Worm (Caenorhabditis elegans) whole organism, L4 larva: Measurements from ENCODE around the gene ckk-1.
A peak's percentile ranks its signal among the peaks of the same experiment; 100 is the strongest.

ENCODE experiments used
- D1046.2 ChIP-seq: fragments of 200-800 bp; sonication (Bioruptor generic); IDR thresholded peaks from 2 replicates; pipeline ENCODE4 v1.3.6; 2022; ENCODE audit warnings: missing genetic modification characterization, missing compliant biosample characterization
- F37D6.2 ChIP-seq: sonication (generic microtip); optimal IDR thresholded peaks from 2 replicates; lab custom pipeline; 2016; ENCODE audit warnings: mild to moderate bottlenecking, missing genetic modification characterization, missing compliant biosample characterization
- F44E2.7 ChIP-seq: fragments of 200-800 bp; sonication (Bioruptor generic); IDR thresholded peaks from 2 replicates; pipeline ENCODE4 v2.1.2; 2022; ENCODE audit warnings: missing genetic modification characterization, missing compliant biosample characterization
- F49E8.2 ChIP-seq: sonication (generic microtip); optimal IDR thresholded peaks from 2 replicates; lab custom pipeline; 2016; ENCODE audit warnings: missing compliant biosample characterization, mild to moderate bottlenecking, missing genetic modification characterization, borderline replicate concordance
- R02D3.7 ChIP-seq: fragments of 150-350 bp; sonication (generic microtip); optimal IDR thresholded peaks from 3 replicates; lab custom pipeline; 2014; ENCODE audit warnings: missing biosample characterization, missing genetic modification characterization
- T20F7.1 ChIP-seq: fragments of 200-800 bp; sonication (Bioruptor generic); optimal IDR thresholded peaks from 2 replicates; lab custom pipeline; 2018; ENCODE audit warnings: mild to moderate bottlenecking, missing genetic modification characterization, missing compliant biosample characterization
- Y105C5A.15 ChIP-seq: fragments of 200-800 bp; sonication (Bioruptor generic); IDR thresholded peaks from 2 replicates; pipeline ENCODE4 v1.3.6; 2022; ENCODE audit warnings: missing genetic modification characterization, missing compliant biosample characterization
- aly-2 ChIP-seq: sonication (generic microtip); optimal IDR thresholded peaks from 2 replicates; lab custom pipeline; 2018; ENCODE audit warnings: missing biosample characterization, missing genetic modification characterization
- ama-1 ChIP-seq: fragments of 150-350 bp; optimal IDR thresholded peaks from 2 replicates; lab custom pipeline; 2014; ENCODE audit warnings: inconsistent platforms, mixed read lengths
- arid-1 ChIP-seq: fragments of 200-800 bp; sonication (Bioruptor generic); conservative IDR thresholded peaks from 2 replicates; pipeline ENCODE4 v1.3.6; 2022; ENCODE audit warnings: missing genetic modification reagents, missing genetic modification characterization, missing compliant biosample characterization
- attf-4 ChIP-seq: sonication (generic microtip); optimal IDR thresholded peaks from 3 replicates; lab custom pipeline; 2017; ENCODE audit warnings: missing biosample characterization, missing genetic modification characterization
- ceh-20 ChIP-seq: fragments of 200-800 bp; sonication (Bioruptor generic); IDR thresholded peaks from 2 replicates; pipeline ENCODE4 v1.3.6; 2022; ENCODE audit warnings: missing genetic modification reagents, missing genetic modification characterization, missing compliant biosample characterization
- ceh-28 ChIP-seq: fragments of 150-350 bp; optimal IDR thresholded peaks from 2 replicates; lab custom pipeline; 2014; ENCODE audit warnings: missing biosample characterization, missing genetic modification reagents, missing genetic modification characterization
- ceh-62 ChIP-seq: sonication (generic microtip); optimal IDR thresholded peaks from 2 replicates; lab custom pipeline; 2017; ENCODE audit warnings: missing biosample characterization, missing genetic modification characterization
- ceh-82 ChIP-seq: sonication (generic microtip); optimal IDR thresholded peaks from 2 replicates; lab custom pipeline; 2017; ENCODE audit warnings: missing biosample characterization, missing genetic modification characterization
- daf-16 ChIP-seq, 3 experiments: sonication (generic microtip); optimal IDR thresholded peaks; 2 replicates each; lab custom pipeline; 2016 to 2017; ENCODE audit warnings: missing genetic modification characterization in 3 of 3, missing genetic modification reagents in 3 of 3, mild to moderate bottlenecking in 2 of 3, missing compliant biosample characterization in 2 of 3, missing biosample characterization in 1 of 3, moderate library complexity in 1 of 3
- daf-19 ChIP-seq: fragments of 200-800 bp; sonication (Bioruptor generic); conservative IDR thresholded peaks from 2 replicates; pipeline ENCODE4 v1.3.6; 2022; ENCODE audit warnings: missing genetic modification characterization, missing compliant biosample characterization
- dmd-6 ChIP-seq: fragments of 200-800 bp; sonication (Bioruptor generic); IDR thresholded peaks from 2 replicates; pipeline ENCODE4 v1.3.6; 2022; ENCODE audit warnings: missing genetic modification reagents, missing genetic modification characterization, missing compliant biosample characterization
- dpl-1 ChIP-seq: fragments of 150-350 bp; optimal IDR thresholded peaks from 2 replicates; lab custom pipeline; 2014; ENCODE audit warnings: missing biosample characterization, missing genetic modification reagents, missing genetic modification characterization
- duxl-1 ChIP-seq: sonication (generic microtip); optimal IDR thresholded peaks from 2 replicates; lab custom pipeline; 2016; ENCODE audit warnings: mild to moderate bottlenecking, missing genetic modification characterization, moderate library complexity, missing compliant biosample characterization; ENCODE audit not compliant: poor library complexity
- fkh-10 ChIP-seq: fragments of 150-350 bp; optimal IDR thresholded peaks from 2 replicates; lab custom pipeline; 2014; ENCODE audit warnings: missing biosample characterization, missing genetic modification reagents, missing genetic modification characterization
- gei-8 ChIP-seq: fragments of 200-800 bp; sonication (Bioruptor generic); optimal IDR thresholded peaks from 2 replicates; lab custom pipeline; 2018; ENCODE audit warnings: mild to moderate bottlenecking, missing genetic modification characterization, missing compliant biosample characterization
- hlh-11 ChIP-seq: fragments of 200-800 bp; sonication (Bioruptor generic); optimal IDR thresholded peaks from 2 replicates; lab custom pipeline; 2018; ENCODE audit warnings: mild to moderate bottlenecking, missing genetic modification characterization, missing compliant biosample characterization
- jun-1 ChIP-seq: fragments of 150-350 bp; optimal IDR thresholded peaks from 2 replicates; lab custom pipeline; 2014; ENCODE audit warnings: missing biosample characterization, missing genetic modification reagents, missing genetic modification characterization
- lim-7 ChIP-seq: fragments of 200-800 bp; sonication (Bioruptor generic); IDR thresholded peaks from 2 replicates; pipeline ENCODE4 v1.3.6; 2022; ENCODE audit warnings: missing genetic modification characterization, missing compliant biosample characterization
- lin-15B ChIP-seq: fragments of 150-350 bp; sonication (generic microtip); optimal IDR thresholded peaks from 3 replicates; lab custom pipeline; 2014; ENCODE audit warnings: missing biosample characterization, missing genetic modification characterization
- lin-38 ChIP-seq: fragments of 200-800 bp; sonication (Bioruptor generic); IDR thresholded peaks from 2 replicates; pipeline ENCODE4 v1.3.6; 2022; ENCODE audit warnings: missing genetic modification reagents, missing genetic modification characterization, missing compliant biosample characterization
- lir-3 ChIP-seq: sonication (generic microtip); optimal IDR thresholded peaks from 2 replicates; lab custom pipeline; 2016; ENCODE audit warnings: mild to moderate bottlenecking, missing genetic modification characterization, missing compliant biosample characterization
- madf-5 ChIP-seq, 2 experiments: fragments of 200-800 bp; sonication (Bioruptor generic); IDR thresholded peaks; 2 replicates each; pipeline ENCODE4 v1.3.6; 2022; ENCODE audit warnings: missing compliant biosample characterization in 2 of 2, missing genetic modification characterization in 2 of 2
- mdl-1 ChIP-seq, 2 experiments: fragments of 150-350 bp in 1 of 2; sonication (generic microtip) in 1 of 2; optimal IDR thresholded peaks; 2 replicates each; lab custom pipeline; 2014 to 2017; ENCODE audit warnings: missing biosample characterization in 2 of 2, missing genetic modification characterization in 2 of 2
- mep-1 ChIP-seq: fragments of 150-350 bp; sonication (generic microtip); optimal IDR thresholded peaks from 3 replicates; lab custom pipeline; 2014; ENCODE audit warnings: missing biosample characterization, missing genetic modification characterization
- mes-2 ChIP-seq: sonication (generic microtip); optimal IDR thresholded peaks from 2 replicates; lab custom pipeline; 2016; ENCODE audit warnings: missing genotype, mild to moderate bottlenecking, missing genetic modification characterization, missing compliant biosample characterization; ENCODE audit not compliant: poor library complexity, severe bottlenecking
- mxl-3 ChIP-seq: fragments of 200-800 bp; sonication (Bioruptor generic); optimal IDR thresholded peaks from 2 replicates; lab custom pipeline; 2018; ENCODE audit warnings: mild to moderate bottlenecking, missing genetic modification characterization, missing compliant biosample characterization
- nhr-237 ChIP-seq: sonication (generic microtip); optimal IDR thresholded peaks from 2 replicates; lab custom pipeline; 2017; ENCODE audit warnings: missing biosample characterization, missing genetic modification characterization
- nhr-41 ChIP-seq: fragments of 200-800 bp; sonication (Bioruptor generic); IDR thresholded peaks from 2 replicates; pipeline ENCODE4 v1.3.6; 2022; ENCODE audit warnings: missing genetic modification reagents, missing genetic modification characterization, missing compliant biosample characterization
- nhr-6 ChIP-seq: fragments of 150-350 bp; optimal IDR thresholded peaks from 2 replicates; lab custom pipeline; 2014; ENCODE audit warnings: missing biosample characterization, missing genetic modification characterization
- nhr-77 ChIP-seq: fragments of 150-350 bp; optimal IDR thresholded peaks from 2 replicates; lab custom pipeline; 2014; ENCODE audit warnings: missing biosample characterization, missing genetic modification characterization
- rbr-2 ChIP-seq: sonication (generic microtip); optimal IDR thresholded peaks from 2 replicates; lab custom pipeline; 2016; ENCODE audit warnings: missing genotype, missing genetic modification characterization, missing compliant biosample characterization
- sdz-12 ChIP-seq: fragments of 200-800 bp; sonication (Bioruptor generic); optimal IDR thresholded peaks from 2 replicates; lab custom pipeline; 2018; ENCODE audit warnings: mild to moderate bottlenecking, missing genetic modification characterization, missing compliant biosample characterization
- snpc-1.2 ChIP-seq: fragments of 200-800 bp; sonication (Bioruptor generic); IDR thresholded peaks from 2 replicates; pipeline ENCODE4 v1.3.6; 2022; ENCODE audit warnings: missing genetic modification reagents, missing genetic modification characterization, missing compliant biosample characterization
- spr-3 ChIP-seq: fragments of 200-800 bp; sonication (Bioruptor generic); optimal IDR thresholded peaks from 2 replicates; lab custom pipeline; 2018; ENCODE audit warnings: mild to moderate bottlenecking, missing genetic modification characterization, missing compliant biosample characterization
- unc-62 ChIP-seq, 3 experiments: fragments of 150-350 bp in 1 of 3; sonication (generic microtip); optimal IDR thresholded peaks in 2 of 3; peaks in 1 of 3; 1 replicate in 1 of 3; 2 replicates in 2 of 3; lab custom pipeline; 2014 to 2017; ENCODE audit warnings: missing biosample characterization in 3 of 3, missing genetic modification characterization in 3 of 3, missing genetic modification reagents in 3 of 3, missing genotype in 1 of 3
- zfp-3 ChIP-seq: fragments of 200-800 bp; sonication (Bioruptor generic); conservative IDR thresholded peaks from 2 replicates; pipeline ENCODE4 v1.3.6; 2022; ENCODE audit warnings: missing genetic modification reagents, missing genetic modification characterization, missing compliant biosample characterization
- zip-11 ChIP-seq: fragments of 200-800 bp; sonication (Bioruptor generic); IDR thresholded peaks from 2 replicates; pipeline ENCODE4 v1.3.6; 2022; ENCODE audit warnings: missing genetic modification characterization, missing compliant biosample characterization
- zip-2 ChIP-seq: fragments of 150-350 bp; optimal IDR thresholded peaks from 2 replicates; lab custom pipeline; 2014; ENCODE audit warnings: missing biosample characterization, missing genetic modification characterization
- ztf-11 ChIP-seq: fragments of 150-350 bp; optimal IDR thresholded peaks from 2 replicates; lab custom pipeline; 2014; ENCODE audit warnings: missing biosample characterization, missing genetic modification characterization

ckk-1 gene

ce11 chrIII:5688246-5688645, 53.0 kb downstream of the ckk-1 start (continued):
- TF ChIP-seq mdl-1 (tag; optimal IDR thresholded peaks at IDR 0.05; lab: Kevin White, UChicago) (peak in 1 of 2 experiments; percentile 51), dmd-6 (GFP tag; lab: Robert Waterston, UW) (peak; percentile 35; the same call in 1 of the 2 replicates), zfp-3 (GFP tag; lab: Robert Waterston, UW) (no peak), nhr-77 (tag; lab: Kevin White, UChicago) (no peak), madf-5 (GFP tag; IDR thresholded peaks at IDR 0.05; lab: Robert Waterston, UW) (no peak), nhr-237 (tag; lab: Kevin White, UChicago) (no peak), arid-1 (GFP tag; lab: Robert Waterston, UW) (no peak), ztf-11 (tag; lab: Kevin White, UChicago) (no peak), D1046.2 (GFP tag; lab: Robert Waterston, UW) (no peak), R02D3.7 (tag; lab: Kevin White, UChicago) (no peak), zip-11 (GFP tag; lab: Robert Waterston, UW) (no peak), ama-1 (no peak), mep-1 (tag; lab: Kevin White, UChicago) (peak; percentile 66), duxl-1 (tag; lab: Kevin White, UChicago) (no peak), snpc-1.2 (GFP tag; lab: Robert Waterston, UW) (no peak), aly-2 (tag; lab: Kevin White, UChicago) (no peak), nhr-41 (GFP tag; lab: Robert Waterston, UW) (no peak), T20F7.1 (GFP tag; lab: Kevin White, UChicago) (no peak), daf-19 (GFP tag; lab: Robert Waterston, UW) (no peak), lin-15B (tag; lab: Kevin White, UChicago) (no peak), rbr-2 (tag; lab: Kevin White, UChicago) (peak; percentile 44), ceh-20 (GFP tag; lab: Robert Waterston, UW) (no peak), mxl-3 (GFP tag; lab: Kevin White, UChicago) (no peak), ceh-82 (tag; lab: Kevin White, UChicago) (no peak), ceh-62 (tag; lab: Kevin White, UChicago) (no peak)
- TF ChIP-seq, all 104 proteins: peak for 18

ce11 chrIII:5691826-5692225, 56.5 kb downstream of the ckk-1 start:
- peak in 1 of 2 experiments; percentile 92 for TF ChIP-seq unc-62 (GFP tag; optimal IDR thresholded peaks at IDR 0.05 in 1 of 2; lab: Kevin White, UChicago)
- TF ChIP-seq unc-62 (tag; optimal IDR thresholded peaks at IDR 0.05; lab: Kevin White, UChicago), result no peak
- TF ChIP-seq F44E2.7, result 0 out of 2 replicates have a peak, but pooled peaks have one; percentile 21
- TF ChIP-seq lir-3 (tag; lab: Kevin White, UChicago), result no peak

ce11 chrIII:5692690-5693089, 57.4 kb downstream of the ckk-1 start, which contains the start of the genes abi-1 and arle-14:
abi-1 (minus strand) TSS chrIII:5692740.
arle-14 (plus strand) TSS chrIII:5692906.
- no peak for TF ChIP-seq ceh-28 (tag; lab: Kevin White, UChicago)
- TF ChIP-seq ama-1, result no peak
- TF ChIP-seq nhr-6, result peak; percentile 12
- peak; percentile 9 for TF ChIP-seq dpl-1 (GFP tag; lab: Kevin White, UChicago)
- TF ChIP-seq R02D3.7 (tag; lab: Kevin White, UChicago), result no peak
- TF ChIP-seq F44E2.7, result no peak
- no peak for TF ChIP-seq attf-4 (tag; lab: Kevin White, UChicago)
- TF ChIP-seq spr-3 (GFP tag; lab: Kevin White, UChicago), result no peak
- TF ChIP-seq F49E8.2 (tag; lab: Kevin White, UChicago), result no peak
- no peak for TF ChIP-seq zip-2 (tag; lab: Kevin White, UChicago)
- TF ChIP-seq Y105C5A.15 (GFP tag; lab: Robert Waterston, UW), result no peak
- no peak for TF ChIP-seq sdz-12 (GFP tag; lab: Kevin White, UChicago)
- no peak for TF ChIP-seq gei-8
- TF ChIP-seq hlh-11 (tag; lab: Kevin White, UChicago), result no peak
- TF ChIP-seq rbr-2 (tag; lab: Kevin White, UChicago), result peak; percentile 13
- TF ChIP-seq lim-7 (GFP tag; lab: Robert Waterston, UW), result no peak
- no peak for TF ChIP-seq jun-1 (tag; lab: Kevin White, UChicago)
- TF ChIP-seq F37D6.2 (tag; lab: Kevin White, UChicago), result no peak
- no peak for TF ChIP-seq daf-16 (GFP tag; optimal IDR thresholded peaks at IDR 0.05; lab: Kevin White, UChicago)
- TF ChIP-seq daf-16 (tag; optimal IDR thresholded peaks at IDR 0.05; lab: Kevin White, UChicago), result peak; percentile 12
- no peak for TF ChIP-seq fkh-10
- no peak for TF ChIP-seq zip-11 (GFP tag; lab: Robert Waterston, UW)
- no peak for TF ChIP-seq nhr-41 (GFP tag; lab: Robert Waterston, UW)
- TF ChIP-seq nhr-77 (tag; lab: Kevin White, UChicago), result no peak
- 0 out of 2 replicates have a peak, but pooled peaks have one; percentile 25 for TF ChIP-seq lin-38 (GFP tag; lab: Robert Waterston, UW)
- no peak for TF ChIP-seq snpc-1.2 (GFP tag; lab: Robert Waterston, UW)
- peak; percentile 71 for TF ChIP-seq mes-2
